Worm (Caenorhabditis elegans): ENCODE data around the gene W02D7.4.

- TF ChIP-seq snpc-4 (tag; optimal IDR thresholded peaks at IDR 0.05) (no peak), elt-1 (tag; optimal IDR thresholded peaks at IDR 0.05; ENCODE audit: borderline replicate concordance, insufficient read depth) (no peak), mab-5 (tag; optimal IDR thresholded peaks at IDR 0.05) (no peak), ceh-39 (tag; optimal IDR thresholded peaks at IDR 0.05) (no peak), unc-62 (GFP tag; optimal IDR thresholded peaks at IDR 0.05) (no peak)
These were observed 7.2 kb upstream of the W02D7.4 start, which contains the start of gene W02D7.11 for ce11 chrV:8304461-8305195.
